Worm (Caenorhabditis elegans): ENCODE measurements around the gene clec-265.

Gene clec-265

ce11 chrX:3023552-3024183 is 7.9 kb upstream of the clec-265 start (continued):
- TF ChIP-seq unc-98 (GFP tag; IDR thresholded peaks at IDR 0.05) (no peak), lir-3 (tag; optimal IDR thresholded peaks at IDR 0.05; ENCODE audit: poor library complexity) (no peak), snpc-4 (tag; optimal IDR thresholded peaks at IDR 0.05) (no peak), egl-27 (tag; optimal IDR thresholded peaks at IDR 0.05) (no peak), pax-3 (tag; optimal IDR thresholded peaks at IDR 0.05) (no peak), zag-1 (tag; optimal IDR thresholded peaks at IDR 0.05) (no peak), vab-15 (tag; optimal IDR thresholded peaks at IDR 0.05) (no peak), lin-35 (GFP tag; optimal IDR thresholded peaks at IDR 0.05) (peak in 1 of 2 experiments; percentile 0), Y116A8C.19 (tag; optimal IDR thresholded peaks at IDR 0.05; ENCODE audit: borderline replicate concordance) (no peak)

- TF ChIP-seq fos-1 (tag; optimal IDR thresholded peaks at IDR 0.05) (no peak), ces-1 (GFP tag; optimal IDR thresholded peaks at IDR 0.05) (no peak), C04F5.9 (tag; optimal IDR thresholded peaks at IDR 0.05) (no peak), nhr-77 (tag; optimal IDR thresholded peaks at IDR 0.05) (no peak), ztf-4 (tag; optimal IDR thresholded peaks at IDR 0.05) (no peak), unc-86 (tag; optimal IDR thresholded peaks at IDR 0.05) (no peak), egl-13 (tag; optimal IDR thresholded peaks at IDR 0.05) (peak; percentile 11), lsy-2 (tag; optimal IDR thresholded peaks at IDR 0.05) (no peak), nhr-71 (tag; optimal IDR thresholded peaks at IDR 0.05) (no peak), fkh-8 (tag; optimal IDR thresholded peaks at IDR 0.05) (no peak), lin-14 (GFP tag; optimal IDR thresholded peaks at IDR 0.05) (peak; percentile 52), C16A3.4 (tag; optimal IDR thresholded peaks at IDR 0.05) (no peak), efl-3 (GFP tag; optimal IDR thresholded peaks at IDR 0.05) (no peak), efl-1 (optimal IDR thresholded peaks at IDR 0.05) (no peak), efl-1 (GFP tag; optimal IDR thresholded peaks at IDR 0.05 in 1 of 2) (peak in 1 of 2 experiments; percentile 8), fkh-10 (GFP tag; optimal IDR thresholded peaks at IDR 0.05) (peak; percentile 22), unc-62 (GFP tag; optimal IDR thresholded peaks at IDR 0.05) (no peak), skn-1 (tag; optimal IDR thresholded peaks at IDR 0.05) (no peak), F16B12.6 (tag; optimal IDR thresholded peaks at IDR 0.05) (no peak)
These were observed 6.9 kb upstream of the clec-265 start, which contains the start of gene aqp-7 for ce11 chrX:3024637-3025113. TSS of gene aqp-7 (plus strand) at chrX:3025063.

ce11 chrX:3025145-3025544 is 6.4 kb upstream of the clec-265 start:
- TF ChIP-seq nhr-85 (tag) (peak; percentile 80), ceh-8 (GFP tag; optimal IDR thresholded peaks at IDR 0.05) (no peak), blmp-1 (tag; optimal IDR thresholded peaks at IDR 0.05) (peak; percentile 81), lsy-2 (tag; optimal IDR thresholded peaks at IDR 0.05) (peak in 1 of 2 experiments; percentile 17), fos-1 (tag; optimal IDR thresholded peaks at IDR 0.05) (no peak), elt-3 (tag; optimal IDR thresholded peaks at IDR 0.05) (peak in 2 of 6 experiments; percentile 21 to 42), lin-35 (GFP tag; optimal IDR thresholded peaks at IDR 0.05) (peak in 1 of 2 experiments; percentile 1), mdl-1 (tag; optimal IDR thresholded peaks at IDR 0.05) (no peak), mef-2 (tag; optimal IDR thresholded peaks at IDR 0.05) (no peak), snu-23 (GFP tag; optimal IDR thresholded peaks at IDR 0.05) (peak; percentile 43), grh-1 (GFP tag; IDR thresholded peaks at IDR 0.05) (no peak), elt-2 (tag; optimal IDR thresholded peaks at IDR 0.05) (no peak), mab-9 (GFP tag; IDR thresholded peaks at IDR 0.05) (no peak), ztf-11 (tag; optimal IDR thresholded peaks at IDR 0.05) (no peak), nhr-19 (GFP tag; conservative IDR thresholded peaks at IDR 0.05) (peak; percentile 60), nhr-20 (tag; optimal IDR thresholded peaks at IDR 0.05) (peak; percentile 28), nhr-71 (tag; optimal IDR thresholded peaks at IDR 0.05) (peak; percentile 33)
